Worm (Caenorhabditis elegans): Measurements from ENCODE around the gene C08H9.15.

DNA sequence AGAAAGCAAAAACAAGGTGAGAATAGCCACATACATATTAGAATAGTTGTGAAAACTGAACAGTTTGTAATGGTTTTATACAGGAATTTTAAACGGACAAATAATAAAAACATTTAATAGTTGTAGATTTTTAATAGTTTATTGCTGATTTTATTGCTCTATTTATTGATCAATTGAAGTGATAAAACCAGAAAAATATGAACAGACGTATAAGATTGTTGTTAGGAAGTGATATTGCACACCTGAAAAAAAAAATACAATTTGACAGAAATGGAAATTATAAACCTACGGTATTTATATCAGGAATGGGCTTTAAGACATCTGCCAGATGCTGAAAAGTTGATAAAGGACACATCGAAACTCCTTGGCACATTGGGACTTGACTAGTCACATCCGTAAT is 36.9 kb downstream of the C08H9.15 start, which contains the start of gene C05C10.8:
- TF ChIP-seq nhr-76 (tag; optimal IDR thresholded peaks at IDR 0.05) = no peak
- TF ChIP-seq skn-1 (tag; optimal IDR thresholded peaks at IDR 0.05) = no peak
- no peak for TF ChIP-seq aly-2 (tag; optimal IDR thresholded peaks at IDR 0.05)
- TF ChIP-seq daf-12 (tag; optimal IDR thresholded peaks at IDR 0.05) = no peak
- no peak for TF ChIP-seq snpc-4 (tag; optimal IDR thresholded peaks at IDR 0.05)
- TF ChIP-seq unc-39 (tag; optimal IDR thresholded peaks at IDR 0.05) = no peak
- TF ChIP-seq elt-1 (tag; optimal IDR thresholded peaks at IDR 0.05) = no peak
- TF ChIP-seq lin-39 (tag; optimal IDR thresholded peaks at IDR 0.05) = no peak
- TF ChIP-seq nhr-11 (tag; optimal IDR thresholded peaks at IDR 0.05) = no peak
- no peak for TF ChIP-seq unc-62 (GFP tag; optimal IDR thresholded peaks at IDR 0.05)
- TF ChIP-seq tbx-2 (tag; optimal IDR thresholded peaks at IDR 0.05) = no peak
- TF ChIP-seq nhr-28 (tag; optimal IDR thresholded peaks at IDR 0.05) = no peak

Measured in whole organism, L3 larva.